Worm (Caenorhabditis elegans): Measurements from ENCODE around the gene Y59C2A.1.

Y59C2A.1 gene

DNA sequence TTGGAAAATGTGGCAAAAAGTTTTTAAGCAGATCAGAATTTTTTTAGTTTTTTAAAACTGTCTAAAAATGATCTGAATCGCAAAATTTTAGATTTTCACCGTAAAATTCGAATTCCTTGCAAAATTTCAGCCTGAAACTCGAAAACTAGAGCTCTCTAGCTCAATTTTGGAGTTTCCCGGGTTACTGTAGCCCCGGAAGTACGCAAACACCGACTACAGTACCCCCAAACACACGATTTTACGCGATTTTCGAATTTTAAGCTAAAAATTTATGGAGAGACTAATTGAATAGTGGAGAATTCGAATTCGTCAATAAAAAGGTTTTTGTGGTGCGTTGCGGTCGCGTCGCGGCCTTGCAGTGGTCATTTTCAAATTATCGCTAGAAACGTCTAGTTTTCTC, 21.2 kb upstream of the Y59C2A.1 start:
- TF ChIP-seq daf-12 (tag; optimal IDR thresholded peaks at IDR 0.05) (no peak), F10B5.3 (tag; optimal IDR thresholded peaks at IDR 0.05) (no peak), lin-13 (GFP tag; optimal IDR thresholded peaks at IDR 0.05) (peak; percentile 34), lsy-2 (tag; optimal IDR thresholded peaks at IDR 0.05) (peak in 1 of 2 experiments; percentile 0), unc-62 (GFP tag; optimal IDR thresholded peaks at IDR 0.05 in 1 of 2) (peak in 1 of 2 experiments; percentile 70), unc-62 (tag; optimal IDR thresholded peaks at IDR 0.05) (no peak)

DNA sequence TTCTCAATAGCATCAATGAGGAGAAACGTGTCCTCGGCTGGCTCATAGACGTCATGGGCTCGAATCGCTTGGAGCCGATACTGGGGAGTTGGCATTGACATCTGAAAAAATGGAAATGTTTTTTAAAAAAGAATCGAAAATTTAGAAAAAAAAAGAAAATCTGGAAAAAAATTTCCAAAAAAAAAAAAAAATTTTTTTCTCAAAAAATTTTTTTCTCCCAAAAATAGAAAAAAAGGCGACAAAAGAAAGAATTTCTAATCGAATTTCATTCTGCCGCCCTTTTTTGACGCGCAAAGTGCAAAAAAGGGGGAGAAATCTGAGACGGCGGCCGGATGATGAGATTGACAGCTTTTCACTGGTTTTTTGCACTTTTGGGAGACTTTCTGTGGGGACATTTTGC, 18.6 kb upstream of the Y59C2A.1 start, which contains the start of gene mtq-2:
Gene mtq-2 (minus strand): TSS at position 101 of the 400 bp plus-strand sequence.
- no peak for TF ChIP-seq Y75B8A.6 (GFP tag; IDR thresholded peaks at IDR 0.05)
- no peak for TF ChIP-seq hlh-11 (tag; optimal IDR thresholded peaks at IDR 0.05)
- TF ChIP-seq unc-62 (GFP tag; optimal IDR thresholded peaks at IDR 0.05 in 1 of 2) = no peak
- TF ChIP-seq unc-62 (tag; optimal IDR thresholded peaks at IDR 0.05) = no peak
- TF ChIP-seq ceh-20 (GFP tag; IDR thresholded peaks at IDR 0.05) = no peak
- no peak for TF ChIP-seq ctbp-1 (GFP tag; IDR thresholded peaks at IDR 0.05)
- TF ChIP-seq nhr-237 (tag; optimal IDR thresholded peaks at IDR 0.05) = no peak
- no peak for TF ChIP-seq mep-1 (tag; optimal IDR thresholded peaks at IDR 0.05)
- TF ChIP-seq php-3 (GFP tag; IDR thresholded peaks at IDR 0.05) = no peak
- TF ChIP-seq nhr-42 (GFP tag; IDR thresholded peaks at IDR 0.05) = no peak
- TF ChIP-seq ztf-11 (tag; optimal IDR thresholded peaks at IDR 0.05) = no peak
- TF ChIP-seq rbr-2 (tag; optimal IDR thresholded peaks at IDR 0.05) = no peak
- no peak for TF ChIP-seq nhr-48 (tag; optimal IDR thresholded peaks at IDR 0.05)
- no peak for TF ChIP-seq mxl-2 (GFP tag; conservative IDR thresholded peaks at IDR 0.05)
- no peak for TF ChIP-seq nhr-25 (tag; optimal IDR thresholded peaks at IDR 0.05; ENCODE audit: borderline replicate concordance, insufficient read depth)
- TF ChIP-seq duxl-1 (tag; optimal IDR thresholded peaks at IDR 0.05; ENCODE audit: poor library complexity) = no peak

DNA sequence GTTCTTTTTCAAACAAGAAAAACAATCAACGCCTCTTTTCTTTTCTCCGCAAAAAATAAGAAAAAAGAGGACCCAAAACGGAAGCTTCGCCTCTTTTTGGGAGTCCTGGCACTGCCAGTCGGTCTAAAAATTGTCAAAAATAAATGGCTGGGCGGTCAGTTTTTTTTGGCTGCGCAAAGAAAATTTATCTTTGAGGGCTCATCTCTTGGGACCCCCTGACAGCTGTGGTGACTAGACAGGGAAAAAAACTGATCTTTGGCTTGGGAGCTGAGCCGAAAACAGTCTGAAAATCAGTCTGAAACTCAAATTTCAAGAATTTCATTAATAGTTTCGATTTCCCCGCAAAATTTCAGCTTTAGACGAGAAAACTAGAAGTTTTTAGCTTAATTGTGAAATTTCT, 17.4 kb upstream of the Y59C2A.1 start:
- peak; percentile 95 for TF ChIP-seq aha-1 (tag)
- TF ChIP-seq ceh-44 (GFP tag; IDR thresholded peaks at IDR 0.05) = no peak

DNA sequence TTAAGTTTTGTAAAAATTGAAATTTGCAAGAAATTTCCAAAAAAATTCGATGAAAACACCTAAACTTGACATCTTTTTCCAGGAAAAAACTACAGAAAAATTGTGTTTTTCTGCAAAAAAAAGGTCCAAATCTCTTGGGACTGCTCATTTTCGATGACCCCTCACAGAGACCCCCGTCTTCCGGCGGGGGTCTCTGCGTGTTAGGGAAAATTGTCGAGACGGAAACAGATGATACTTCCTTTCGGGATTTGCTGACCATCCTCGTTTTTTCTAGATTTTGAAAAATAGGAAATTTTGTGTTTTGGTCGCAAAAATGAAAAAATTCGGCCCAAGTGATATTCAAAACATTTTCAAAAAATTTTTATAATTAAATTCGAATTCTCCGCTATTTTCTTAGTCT, 16.5 kb upstream of the Y59C2A.1 start:
- TF ChIP-seq ctbp-1 (GFP tag; IDR thresholded peaks at IDR 0.05) = no peak
- peak; percentile 84 for TF ChIP-seq aha-1 (tag)

DNA sequence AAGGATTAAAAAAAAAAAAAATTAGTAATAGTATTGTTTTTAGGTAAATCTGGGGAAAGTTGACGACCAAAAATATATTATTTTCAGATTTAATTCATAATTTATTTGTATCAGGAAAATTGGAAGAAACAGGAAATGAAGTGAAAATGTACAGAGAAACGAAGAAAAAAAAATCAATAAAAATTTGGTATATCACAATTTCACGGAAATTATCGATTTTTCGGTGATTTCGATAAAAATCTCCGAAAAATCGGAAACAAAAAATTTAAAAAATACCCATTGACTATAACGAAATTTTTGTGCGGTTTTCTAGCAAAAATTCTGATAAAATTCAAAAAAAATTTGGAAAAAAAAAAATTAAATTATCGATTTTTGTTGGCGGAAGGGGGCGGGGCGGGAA, 15.6 kb upstream of the Y59C2A.1 start:
- TF ChIP-seq aly-2 (tag; optimal IDR thresholded peaks at IDR 0.05) (no peak), ceh-28 (tag; optimal IDR thresholded peaks at IDR 0.05) (peak; percentile 71), nhr-10 (tag; optimal IDR thresholded peaks at IDR 0.05) (no peak), dmd-9 (GFP tag; IDR thresholded peaks at IDR 0.05) (no peak), aha-1 (tag) (no peak), D1046.2 (GFP tag; IDR thresholded peaks at IDR 0.05) (no peak)

DNA sequence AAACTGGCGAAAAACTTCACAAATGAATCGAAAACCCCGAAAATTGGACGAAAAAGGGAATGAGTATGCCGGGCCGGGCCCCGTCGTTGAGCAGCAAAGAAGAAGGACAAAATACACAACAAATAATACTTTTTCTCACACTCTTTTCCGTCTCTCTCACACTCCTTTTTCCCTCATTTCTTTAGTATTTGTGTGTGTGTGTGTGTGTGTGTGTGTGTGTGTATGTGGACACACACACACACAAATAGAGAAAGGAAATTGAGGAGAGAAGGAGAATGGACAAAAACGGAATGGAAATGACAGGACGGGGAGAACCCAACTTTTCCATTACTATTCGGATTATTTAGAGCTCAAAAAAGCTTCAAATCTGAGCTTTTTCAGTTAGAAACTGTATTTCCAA, 12.4 kb upstream of the Y59C2A.1 start:
- peak; percentile 62 for TF ChIP-seq mep-1 (tag; optimal IDR thresholded peaks at IDR 0.05)
- TF ChIP-seq lin-1 (GFP tag; IDR thresholded peaks at IDR 0.05) = no peak
- TF ChIP-seq mes-2 (tag; optimal IDR thresholded peaks at IDR 0.05; ENCODE audit: poor library complexity, severe bottlenecking) = peak; percentile 52
- TF ChIP-seq nhr-10 (tag; optimal IDR thresholded peaks at IDR 0.05) = no peak
- no peak for TF ChIP-seq ceh-82 (tag; optimal IDR thresholded peaks at IDR 0.05)
- TF ChIP-seq madf-9 (GFP tag; conservative IDR thresholded peaks at IDR 0.05) = no peak
- TF ChIP-seq aha-1 (tag) = no peak
- TF ChIP-seq Y5F2A.4 (GFP tag; optimal IDR thresholded peaks at IDR 0.05) = no peak
- TF ChIP-seq snpc-4 (tag; optimal IDR thresholded peaks at IDR 0.05) = no peak
- no peak for TF ChIP-seq nhr-76 (tag; optimal IDR thresholded peaks at IDR 0.05)
- TF ChIP-seq ceh-44 (GFP tag; IDR thresholded peaks at IDR 0.05) = no peak
- no peak for TF ChIP-seq daf-8 (GFP tag; IDR thresholded peaks at IDR 0.05)
- no peak for TF ChIP-seq lim-7 (GFP tag; IDR thresholded peaks at IDR 0.05)
- no peak for TF ChIP-seq ceh-32 (tag; optimal IDR thresholded peaks at IDR 0.05; ENCODE audit: poor library complexity)
- TF ChIP-seq nhr-25 (tag; optimal IDR thresholded peaks at IDR 0.05; ENCODE audit: borderline replicate concordance, insufficient read depth) = no peak
- TF ChIP-seq lin-13 (GFP tag; optimal IDR thresholded peaks at IDR 0.05) = peak; percentile 31
- no peak for TF ChIP-seq ceh-28 (tag; optimal IDR thresholded peaks at IDR 0.05)
- no peak for TF ChIP-seq ces-1 (GFP tag; optimal IDR thresholded peaks at IDR 0.05)
- TF ChIP-seq nhr-6 (tag; optimal IDR thresholded peaks at IDR 0.05) = peak; percentile 66
- TF ChIP-seq ceh-62 (tag; optimal IDR thresholded peaks at IDR 0.05) = no peak
- TF ChIP-seq pha-4 (GFP tag; IDR thresholded peaks at IDR 0.05) = peak; percentile 33; the same call in 1 of the 2 replicates
- TF ChIP-seq pha-4 (tag; optimal IDR thresholded peaks at IDR 0.05) = peak; percentile 93
- no peak for TF ChIP-seq tra-1 (GFP tag; IDR thresholded peaks at IDR 0.05)
